Comparison of ENCODE assay signal across 1 fruit fly cellular context in genomic region chr3R:20832689-20833524, dm6.
TF ChIP-seq lines count a peak whose summit lies in the region.

Gene Synd (plus strand): TSS chr3R:20832799.

TF ChIP-seq in whole organism, embryonic, 481 proteins besides CTCF, POLR2A, EP300 and RAD21 (continued from another document):
- peak; percentile 25 for TF ChIP-seq D19B (GFP tag; optimal IDR thresholded peaks at IDR 0.05; lab: Kevin White, UChicago)
- TF ChIP-seq CG6683 (GFP tag; optimal IDR thresholded peaks at IDR 0.05; lab: Kevin White, UChicago) = peak; percentile 5
- peak; percentile 92 for TF ChIP-seq MESR4 (GFP tag; optimal IDR thresholded peaks at IDR 0.05; lab: Kevin White, UChicago)
- TF ChIP-seq CG17361 (GFP tag; IDR thresholded peaks at IDR 0.05; lab: Robert Waterston, UW) = 0 out of 3 replicates have a peak, but pooled peaks have one; percentile 26
- no peak for TF ChIP-seq cad (GFP tag; optimal IDR thresholded peaks at IDR 0.05; lab: Kevin White, UChicago)
- no peak for TF ChIP-seq org-1 (GFP tag; optimal IDR thresholded peaks at IDR 0.05; lab: Kevin White, UChicago)
- no peak for TF ChIP-seq Opbp (GFP tag; IDR thresholded peaks at IDR 0.05; lab: Robert Waterston, UW; ENCODE audit: partially characterized antibody)
- peak; percentile 26 for TF ChIP-seq CG15479 (GFP tag; optimal IDR thresholded peaks at IDR 0.05; lab: Kevin White, UChicago)
- peak; percentile 85 for TF ChIP-seq CG9797 (GFP tag; optimal IDR thresholded peaks at IDR 0.05; lab: Kevin White, UChicago)
- TF ChIP-seq CG32532 (GFP tag; IDR thresholded peaks at IDR 0.05; lab: Robert Waterston, UW) = peak; percentile 24; the same call in 1 of the 2 replicates
- peak; percentile 45 for TF ChIP-seq CG13287 (GFP tag; IDR thresholded peaks at IDR 0.05; lab: Robert Waterston, UW; ENCODE audit: partially characterized antibody)
- TF ChIP-seq D (optimal IDR thresholded peaks at IDR 0.05; lab: Kevin White, UChicago) = no peak
- peak; percentile 43 for TF ChIP-seq D (GFP tag; optimal IDR thresholded peaks at IDR 0.05; lab: Kevin White, UChicago)
- peak; percentile 49 for TF ChIP-seq lab (GFP tag; optimal IDR thresholded peaks at IDR 0.05; lab: Kevin White, UChicago)
- TF ChIP-seq CG1603 (tag; optimal IDR thresholded peaks at IDR 0.05; lab: Kevin White, UChicago) = peak; percentile 53
- peak; percentile 3 for TF ChIP-seq CG12104 (GFP tag; optimal IDR thresholded peaks at IDR 0.05; lab: Kevin White, UChicago)
- peak; percentile 53 for TF ChIP-seq CG2120 (GFP tag; optimal IDR thresholded peaks at IDR 0.05; lab: Kevin White, UChicago)
- peak; percentile 23 for TF ChIP-seq her (GFP tag; optimal IDR thresholded peaks at IDR 0.05; lab: Kevin White, UChicago)
TF ChIP-seq in whole organism, embryonic: peak in this region for 148.
